Worm (Caenorhabditis elegans) whole organism, L3 larva: ENCODE measurements around the gene ZK896.1.

Experiments
- ama-1 ChIP-seq: fragments of 150-350 bp; optimal IDR thresholded peaks from 2 replicates; lab custom pipeline; 2018
- egl-27 ChIP-seq: sonication (generic microtip); optimal IDR thresholded peaks from 4 replicates; lab custom pipeline; 2017; ENCODE audit warnings: missing biosample characterization, missing genetic modification reagents, missing genetic modification characterization
- lin-39 ChIP-seq: fragments of 150-350 bp; optimal IDR thresholded peaks from 2 replicates; lab custom pipeline; 2018; ENCODE audit warnings: missing biosample characterization, missing genetic modification reagents, missing genetic modification characterization
- lsy-12 ChIP-seq: sonication (generic microtip); optimal IDR thresholded peaks from 2 replicates; lab custom pipeline; 2016; ENCODE audit warnings: mild to moderate bottlenecking, missing genetic modification characterization, missing compliant biosample characterization
- mdl-1 ChIP-seq: fragments of 150-350 bp; optimal IDR thresholded peaks from 2 replicates; lab custom pipeline; 2014; ENCODE audit warnings: missing biosample characterization, missing genetic modification characterization
- nhr-237 ChIP-seq: fragments of 150-350 bp; optimal IDR thresholded peaks from 2 replicates; lab custom pipeline; 2014; ENCODE audit warnings: missing biosample characterization, missing genetic modification characterization
- nhr-43 ChIP-seq: sonication (generic microtip); optimal IDR thresholded peaks from 2 replicates; lab custom pipeline; 2016; ENCODE audit warnings: mild to moderate bottlenecking, missing genetic modification characterization, missing compliant biosample characterization; ENCODE audit not compliant: poor library complexity, severe bottlenecking
- unc-39 ChIP-seq: sonication (generic microtip); optimal IDR thresholded peaks from 4 replicates; lab custom pipeline; 2017; ENCODE audit warnings: missing biosample characterization, missing genetic modification characterization
- unc-62 ChIP-seq: fragments of 150-350 bp; sonication (generic microtip); optimal IDR thresholded peaks from 4 replicates; lab custom pipeline; 2014; ENCODE audit warnings: missing biosample characterization, missing genetic modification reagents, missing genetic modification characterization
- ztf-11 ChIP-seq: fragments of 150-350 bp; optimal IDR thresholded peaks from 2 replicates; lab custom pipeline; 2014; ENCODE audit warnings: missing biosample characterization, missing genetic modification characterization

DNA sequence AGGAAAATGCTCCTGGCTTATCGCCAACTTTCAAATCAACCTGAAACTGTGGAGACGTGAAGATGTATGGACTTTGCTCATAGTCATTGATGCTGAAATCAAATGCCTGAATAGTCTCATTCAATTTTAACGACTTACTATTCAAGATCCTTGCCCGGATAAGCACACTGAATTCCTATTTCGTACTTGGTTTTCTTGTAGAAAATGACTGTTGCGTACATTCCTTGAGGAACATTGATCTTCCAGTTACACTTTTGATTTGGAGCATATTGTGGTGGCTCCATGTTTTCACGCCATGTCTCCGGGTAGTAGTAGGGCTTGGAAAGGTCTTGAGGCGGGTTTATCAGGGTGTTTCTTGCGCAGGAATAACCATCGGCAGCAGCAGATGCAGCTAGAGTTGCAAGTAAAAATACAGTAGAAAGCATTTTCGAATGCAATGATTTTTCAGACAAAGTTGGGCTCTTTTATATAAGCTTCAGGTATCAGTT is 39.4 kb upstream of the ZK896.1 start, which contains the start of gene irg-6:
- TF ChIP-seq mdl-1 = no peak
- no peak for TF ChIP-seq lsy-12 (tag; lab: Kevin White, UChicago)
- no peak for TF ChIP-seq unc-62
- no peak for TF ChIP-seq unc-39 (tag; lab: Kevin White, UChicago)
- no peak for TF ChIP-seq ztf-11 (tag; lab: Kevin White, UChicago)
- TF ChIP-seq ama-1 = no peak
- no peak for TF ChIP-seq lin-39 (tag; lab: Kevin White, UChicago)
- TF ChIP-seq nhr-237 (tag; lab: Kevin White, UChicago) = no peak
- TF ChIP-seq nhr-43 (tag; lab: Kevin White, UChicago) = no peak
- no peak for TF ChIP-seq egl-27 (tag; lab: Kevin White, UChicago)
